Worm (Caenorhabditis elegans) whole organism, early embryonic: ENCODE measurements around the gene C53A5.17.

ENCODE experiments used
- B0310.2 ChIP-seq: sonication (generic microtip); optimal IDR thresholded peaks from 2 replicates; lab custom pipeline; 2016; ENCODE audit warnings: mild to moderate bottlenecking, missing genetic modification characterization, missing compliant biosample characterization
- aly-1 ChIP-seq: sonication (generic microtip); optimal IDR thresholded peaks from 2 replicates; lab custom pipeline; 2016; ENCODE audit warnings: missing genetic modification characterization, missing compliant biosample characterization
- ama-1 ChIP-seq: fragments of 150-350 bp; optimal IDR thresholded peaks from 2 replicates; lab custom pipeline; 2014
- ceh-36 ChIP-seq: sonication (generic microtip); optimal IDR thresholded peaks from 2 replicates; lab custom pipeline; 2016; ENCODE audit warnings: missing genetic modification characterization, inconsistent platforms, missing compliant biosample characterization
- ets-7 ChIP-seq: sonication (generic microtip); optimal IDR thresholded peaks from 2 replicates; lab custom pipeline; 2016; ENCODE audit warnings: missing genotype, missing genetic modification characterization, missing compliant biosample characterization
- flt-1 ChIP-seq: fragments of 200-800 bp; sonication (Bioruptor generic); IDR thresholded peaks from 2 replicates; pipeline ENCODE4 v1.3.6; 2022; ENCODE audit warnings: missing genetic modification characterization, missing compliant biosample characterization

ce11 chrV:14527210-14527609 lies 6.3 kb upstream of the C53A5.17 start:
- TF ChIP-seq ets-7 (tag; lab: Kevin White, UChicago) (no peak), ceh-36 (tag; lab: Kevin White, UChicago) (no peak), ama-1 (lab: Kevin White, UChicago) (no peak), aly-1 (no peak), B0310.2 (tag; lab: Kevin White, UChicago) (no peak), flt-1 (no peak)
